Worm (Caenorhabditis elegans): ENCODE data around the gene F46H6.5.
A peak's percentile ranks its signal among the peaks of the same experiment; 100 is the strongest.

Gene F46H6.5

ce11 chrX:4444073-4444472 lies 47.9 kb downstream of the F46H6.5 start (continued):
- no peak for TF ChIP-seq fkh-10 (GFP tag; optimal IDR thresholded peaks at IDR 0.05)
- TF ChIP-seq snpc-4 (tag; optimal IDR thresholded peaks at IDR 0.05), result no peak
- TF ChIP-seq nhr-48 (tag; optimal IDR thresholded peaks at IDR 0.05), result peak; percentile 46
- TF ChIP-seq hmg-1.1 (GFP tag; IDR thresholded peaks at IDR 0.05), result peak; percentile 86
- TF ChIP-seq ZK337.2 (GFP tag; IDR thresholded peaks at IDR 0.05), result peak; percentile 60; the same call in 1 of the 2 replicates
- TF ChIP-seq F10B5.3 (tag; optimal IDR thresholded peaks at IDR 0.05), result peak; percentile 31
- no peak for TF ChIP-seq lin-15B (tag; optimal IDR thresholded peaks at IDR 0.05)
- TF ChIP-seq Y5F2A.4 (GFP tag; optimal IDR thresholded peaks at IDR 0.05), result peak; percentile 70
- TF ChIP-seq nhr-6 (tag; optimal IDR thresholded peaks at IDR 0.05), result no peak
- no peak for TF ChIP-seq aly-2 (tag; optimal IDR thresholded peaks at IDR 0.05)
- no peak for TF ChIP-seq daf-12 (tag; optimal IDR thresholded peaks at IDR 0.05)
- peak in 1 of 2 experiments; percentile 17 for TF ChIP-seq hif-1 (tag; optimal IDR thresholded peaks at IDR 0.05)
- no peak for TF ChIP-seq nhr-42 (GFP tag; IDR thresholded peaks at IDR 0.05)
- 0 out of 2 replicates have a peak, but pooled peaks have one; percentile 60 for TF ChIP-seq Y105C5A.15 (GFP tag; IDR thresholded peaks at IDR 0.05)
- no peak for TF ChIP-seq tag-97 (GFP tag; IDR thresholded peaks at IDR 0.05)
- peak; percentile 82; the same call in 1 of the 2 replicates for TF ChIP-seq Y75B8A.6 (GFP tag; IDR thresholded peaks at IDR 0.05)
- TF ChIP-seq dmd-6 (GFP tag; IDR thresholded peaks at IDR 0.05), result peak; percentile 48
- no peak for TF ChIP-seq ceh-82 (tag; optimal IDR thresholded peaks at IDR 0.05)
- peak; percentile 1 for TF ChIP-seq F37D6.2 (tag; optimal IDR thresholded peaks at IDR 0.05)
- TF ChIP-seq R02D3.7 (tag; optimal IDR thresholded peaks at IDR 0.05), result no peak
- TF ChIP-seq daf-19 (GFP tag; conservative IDR thresholded peaks at IDR 0.05), result peak; percentile 52; the same call in 1 of the 2 replicates
- no peak for TF ChIP-seq fos-1 (tag; optimal IDR thresholded peaks at IDR 0.05)
- TF ChIP-seq nhr-10 (tag; optimal IDR thresholded peaks at IDR 0.05), result no peak
- 0 out of 2 replicates have a peak, but pooled peaks have one; percentile 52 for TF ChIP-seq lin-1 (GFP tag; IDR thresholded peaks at IDR 0.05)
- no peak for TF ChIP-seq unc-39 (tag; optimal IDR thresholded peaks at IDR 0.05)
- no peak for TF ChIP-seq cey-2 (tag; optimal IDR thresholded peaks at IDR 0.05; ENCODE audit: borderline replicate concordance, insufficient read depth)
- TF ChIP-seq lim-7 (GFP tag; IDR thresholded peaks at IDR 0.05), result peak; percentile 85
- TF ChIP-seq D1046.2 (GFP tag; IDR thresholded peaks at IDR 0.05), result peak; percentile 78; the same call in 1 of the 2 replicates
- peak; percentile 83 for TF ChIP-seq duxl-1 (tag; optimal IDR thresholded peaks at IDR 0.05; ENCODE audit: poor library complexity)
- peak; percentile 49 for TF ChIP-seq nhr-102 (tag; optimal IDR thresholded peaks at IDR 0.05)
- TF ChIP-seq mxl-2 (GFP tag; conservative IDR thresholded peaks at IDR 0.05), result 0 out of 2 replicates have a peak, but pooled peaks have one; percentile 9
- no peak for TF ChIP-seq attf-4 (tag; optimal IDR thresholded peaks at IDR 0.05)
- TF ChIP-seq mxl-3 (GFP tag; optimal IDR thresholded peaks at IDR 0.05), result peak; percentile 58
- TF ChIP-seq ztf-11 (tag; optimal IDR thresholded peaks at IDR 0.05), result no peak
- no peak for TF ChIP-seq ceh-28 (tag; optimal IDR thresholded peaks at IDR 0.05)
- TF ChIP-seq daf-8 (GFP tag; IDR thresholded peaks at IDR 0.05), result no peak
- no peak for TF ChIP-seq saeg-2 (GFP tag; IDR thresholded peaks at IDR 0.05)
- peak; percentile 78 for TF ChIP-seq dmd-8 (GFP tag; IDR thresholded peaks at IDR 0.05)
- no peak for TF ChIP-seq spr-3 (GFP tag; optimal IDR thresholded peaks at IDR 0.05)
- peak; percentile 29 for TF ChIP-seq T20F7.1 (GFP tag; optimal IDR thresholded peaks at IDR 0.05)
- 0 out of 2 replicates have a peak, but pooled peaks have one; percentile 11 for TF ChIP-seq F44E2.7 (GFP tag; IDR thresholded peaks at IDR 0.05)
- TF ChIP-seq lir-3 (tag; optimal IDR thresholded peaks at IDR 0.05), result no peak
- TF ChIP-seq nhr-41 (GFP tag; IDR thresholded peaks at IDR 0.05), result 0 out of 2 replicates have a peak, but pooled peaks have one; percentile 12
- TF ChIP-seq ztf-7 (tag; optimal IDR thresholded peaks at IDR 0.05), result no peak
- TF ChIP-seq spr-1 (tag; optimal IDR thresholded peaks at IDR 0.05), result peak; percentile 28
- no peak for TF ChIP-seq lin-39 (tag; optimal IDR thresholded peaks at IDR 0.05)
- TF ChIP-seq nhr-11 (tag; optimal IDR thresholded peaks at IDR 0.05), result no peak
- TF ChIP-seq zip-2 (tag; optimal IDR thresholded peaks at IDR 0.05), result no peak
- peak; percentile 32 for TF ChIP-seq hlh-11 (tag; optimal IDR thresholded peaks at IDR 0.05)
- TF ChIP-seq set-16 (GFP tag; IDR thresholded peaks at IDR 0.05), result no peak
- no peak for TF ChIP-seq nhr-76 (tag; optimal IDR thresholded peaks at IDR 0.05)
- TF ChIP-seq T26A8.4 (GFP tag; IDR thresholded peaks at IDR 0.05), result peak; percentile 83

All from whole organism, L4 larva.